Worm (Caenorhabditis elegans): Measurements from ENCODE around the gene Y119D3B.14.

The Y119D3B.14 gene

ce11 chrIII:1142798-1143197, 50.8 kb downstream of the Y119D3B.14 start, which contains the start of gene smr-1 (continued):
- TF ChIP-seq C34B4.2 (tag; optimal IDR thresholded peaks at IDR 0.05) = peak; percentile 1
- TF ChIP-seq nhr-11 (tag; optimal IDR thresholded peaks at IDR 0.05) = peak; percentile 71
- peak; percentile 75 for TF ChIP-seq blmp-1 (tag; optimal IDR thresholded peaks at IDR 0.05)
- TF ChIP-seq lin-15B (tag; optimal IDR thresholded peaks at IDR 0.05) = peak; percentile 70
- peak; percentile 78 for TF ChIP-seq lin-14 (GFP tag; optimal IDR thresholded peaks at IDR 0.05)
- TF ChIP-seq unc-30 (tag; optimal IDR thresholded peaks at IDR 0.05) = no peak
- peak; percentile 81 for TF ChIP-seq isw-1 (GFP tag; IDR thresholded peaks at IDR 0.05)
- TF ChIP-seq aly-2 (tag; optimal IDR thresholded peaks at IDR 0.05) = peak; percentile 85
- peak; percentile 95 for TF ChIP-seq nhr-47 (tag; optimal IDR thresholded peaks at IDR 0.05)
- TF ChIP-seq vab-15 (tag; optimal IDR thresholded peaks at IDR 0.05) = no peak
- TF ChIP-seq skn-1 (tag; optimal IDR thresholded peaks at IDR 0.05) = peak; percentile 79
- peak; percentile 28 for TF ChIP-seq hpl-2 (GFP tag; optimal IDR thresholded peaks at IDR 0.05)
- peak; percentile 33 for TF ChIP-seq nhr-237 (tag; optimal IDR thresholded peaks at IDR 0.05)
- no peak for TF ChIP-seq lir-3 (tag; optimal IDR thresholded peaks at IDR 0.05; ENCODE audit: poor library complexity)
- peak; percentile 98 to 99 (median 99) for TF ChIP-seq dpl-1 (GFP tag; optimal IDR thresholded peaks at IDR 0.05)
- TF ChIP-seq alr-1 (tag; optimal IDR thresholded peaks at IDR 0.05; ENCODE audit: borderline replicate concordance) = no peak
- no peak for TF ChIP-seq pag-3 (tag; optimal IDR thresholded peaks at IDR 0.05; ENCODE audit: borderline replicate concordance, insufficient read depth)
- peak; percentile 88 for TF ChIP-seq grh-1 (GFP tag; IDR thresholded peaks at IDR 0.05)
- peak; percentile 92 for TF ChIP-seq lin-39 (tag; optimal IDR thresholded peaks at IDR 0.05)
- no peak for TF ChIP-seq egl-27 (tag; optimal IDR thresholded peaks at IDR 0.05)
- peak; percentile 81 for TF ChIP-seq fos-1 (tag; optimal IDR thresholded peaks at IDR 0.05)
- TF ChIP-seq rnt-1 (tag; optimal IDR thresholded peaks at IDR 0.05) = peak; percentile 95
- peak; percentile 90 for TF ChIP-seq nhr-71 (tag; optimal IDR thresholded peaks at IDR 0.05)
- TF ChIP-seq ceh-8 (GFP tag; optimal IDR thresholded peaks at IDR 0.05) = peak; percentile 86
- peak; percentile 87 for TF ChIP-seq swsn-7 (tag; optimal IDR thresholded peaks at IDR 0.05)
- TF ChIP-seq unc-98 (GFP tag; IDR thresholded peaks at IDR 0.05) = no peak
- peak; percentile 90 for TF ChIP-seq lin-13 (GFP tag; optimal IDR thresholded peaks at IDR 0.05)
- peak; percentile 73 for TF ChIP-seq nhr-77 (tag; optimal IDR thresholded peaks at IDR 0.05)
- no peak for TF ChIP-seq mef-2 (tag; optimal IDR thresholded peaks at IDR 0.05)
- peak; percentile 84 for TF ChIP-seq xbp-1 (tag; optimal IDR thresholded peaks at IDR 0.05)
- TF ChIP-seq hlh-17 (GFP tag; optimal IDR thresholded peaks at IDR 0.05; ENCODE audit: borderline replicate concordance) = no peak
- peak; percentile 51 for TF ChIP-seq sox-4 (tag; optimal IDR thresholded peaks at IDR 0.05)
- TF ChIP-seq zag-1 (tag; optimal IDR thresholded peaks at IDR 0.05) = peak; percentile 32
- TF ChIP-seq fkh-8 (tag; optimal IDR thresholded peaks at IDR 0.05) = peak; percentile 81
- TF ChIP-seq efl-3 (GFP tag; optimal IDR thresholded peaks at IDR 0.05) = peak; percentile 23
- peak; percentile 73 for TF ChIP-seq sup-37 (GFP tag; optimal IDR thresholded peaks at IDR 0.05)
- peak; percentile 86 for TF ChIP-seq dsc-1 (tag; optimal IDR thresholded peaks at IDR 0.05)
- no peak for TF ChIP-seq sptf-1 (tag; optimal IDR thresholded peaks at IDR 0.05)
- TF ChIP-seq mep-1 (tag; optimal IDR thresholded peaks at IDR 0.05) = peak; percentile 97
- TF ChIP-seq elt-2 (tag; optimal IDR thresholded peaks at IDR 0.05) = peak; percentile 41
- no peak for TF ChIP-seq nhr-12 (tag; optimal IDR thresholded peaks at IDR 0.05)
- peak; percentile 97 to 99 for TF ChIP-seq lin-35 (GFP tag; optimal IDR thresholded peaks at IDR 0.05)
- TF ChIP-seq nhr-19 (GFP tag; conservative IDR thresholded peaks at IDR 0.05) = peak; percentile 89
- TF ChIP-seq nhr-84 (tag; optimal IDR thresholded peaks at IDR 0.05) = no peak
- TF ChIP-seq F16B12.6 (tag; optimal IDR thresholded peaks at IDR 0.05) = peak; percentile 70
- peak; percentile 86 for TF ChIP-seq nhr-90 (tag; optimal IDR thresholded peaks at IDR 0.05; ENCODE audit: poor library complexity)
- no peak for TF ChIP-seq Y116A8C.19 (tag; optimal IDR thresholded peaks at IDR 0.05; ENCODE audit: borderline replicate concordance)
- TF ChIP-seq nhr-85 (tag) = peak; percentile 94
- no peak for TF ChIP-seq ces-1 (GFP tag; optimal IDR thresholded peaks at IDR 0.05)
- TF ChIP-seq tlp-1 (tag; optimal IDR thresholded peaks at IDR 0.05) = no peak
- no peak for TF ChIP-seq ceh-63 (GFP tag; optimal IDR thresholded peaks at IDR 0.05)
- peak; percentile 37; the same call in 1 of the 2 replicates for TF ChIP-seq ceh-88 (GFP tag; IDR thresholded peaks at IDR 0.05)
- TF ChIP-seq pqm-1 (tag; optimal IDR thresholded peaks at IDR 0.05) = no peak

Data from whole organism, L1 larva.